Fruit fly (Drosophila melanogaster) whole organism, adult: ENCODE measurements around the gene CG44476.

Experiments used
- CG11617 ChIP-seq: fragments of 200-800 bp; sonication (Bioruptor generic); optimal IDR thresholded peaks from 2 replicates; lab custom pipeline; 2017; ENCODE audit warnings: mild to moderate bottlenecking, missing biosample characterization, missing genetic modification reagents, missing genetic modification characterization
- CG12768 ChIP-seq: fragments of 200-800 bp; sonication (Bioruptor generic); optimal IDR thresholded peaks from 2 replicates; lab custom pipeline; 2017; ENCODE audit warnings: missing biosample characterization, missing genetic modification characterization, mild to moderate bottlenecking, moderate library complexity, missing genetic modification reagents
- CG14711 ChIP-seq: fragments of 200-800 bp; sonication (Bioruptor generic); optimal IDR thresholded peaks from 2 replicates; lab custom pipeline; 2018; ENCODE audit warnings: missing biosample characterization, mild to moderate bottlenecking, missing genetic modification characterization, moderate library complexity
- CG1620 ChIP-seq: fragments of 200-800 bp; sonication (Bioruptor generic); optimal IDR thresholded peaks from 2 replicates; lab custom pipeline; 2016; ENCODE audit warnings: missing biosample characterization, missing genetic modification characterization
- CG33017 ChIP-seq: fragments of 200-800 bp; sonication (Bioruptor generic); optimal IDR thresholded peaks from 2 replicates; lab custom pipeline; 2018; ENCODE audit warnings: missing biosample characterization, mild to moderate bottlenecking, missing genetic modification characterization, moderate library complexity
- CG5204 ChIP-seq: fragments of 200-800 bp; sonication (Bioruptor generic); optimal IDR thresholded peaks from 2 replicates; lab custom pipeline; 2016; ENCODE audit warnings: missing biosample characterization, missing genetic modification characterization
- CG7045 ChIP-seq: fragments of 200-800 bp; sonication (Bioruptor generic); optimal IDR thresholded peaks from 2 replicates; lab custom pipeline; 2017; ENCODE audit warnings: missing biosample characterization, mild to moderate bottlenecking, missing genetic modification characterization
- CG7101 ChIP-seq: fragments of 200-800 bp; sonication (Bioruptor generic); optimal IDR thresholded peaks from 2 replicates; lab custom pipeline; 2018; ENCODE audit warnings: missing biosample characterization, mild to moderate bottlenecking, missing genetic modification characterization, moderate library complexity
- Clk ChIP-seq: fragments of 200-800 bp; sonication (Bioruptor generic); optimal IDR thresholded peaks from 2 replicates; lab custom pipeline; 2017; ENCODE audit warnings: missing biosample characterization, missing genetic modification characterization
- Crg-1 ChIP-seq: fragments of 200-800 bp; sonication (Bioruptor generic); optimal IDR thresholded peaks from 2 replicates; lab custom pipeline; 2016; ENCODE audit warnings: missing biosample characterization, missing genetic modification characterization
- Hr96 ChIP-seq: fragments of 200-800 bp; sonication (Bioruptor generic); optimal IDR thresholded peaks from 2 replicates; lab custom pipeline; 2016; ENCODE audit warnings: missing biosample characterization, missing genetic modification characterization
- Mnt ChIP-seq: fragments of 200-800 bp; sonication (Bioruptor generic); optimal IDR thresholded peaks from 2 replicates; lab custom pipeline; 2016; ENCODE audit warnings: missing biosample characterization, mild to moderate bottlenecking, missing genetic modification characterization
- bab1 ChIP-seq: fragments of 200-800 bp; sonication (Bioruptor generic); optimal IDR thresholded peaks from 3 replicates; lab custom pipeline; 2019; ENCODE audit warnings: missing biosample characterization, mild to moderate bottlenecking, missing genetic modification characterization, moderate library complexity
- cic ChIP-seq: fragments of 200-800 bp; sonication (Bioruptor generic); optimal IDR thresholded peaks from 2 replicates; lab custom pipeline; 2017; ENCODE audit warnings: missing biosample characterization, mild to moderate bottlenecking, missing genetic modification characterization, moderate library complexity
- cnc ChIP-seq, 2 experiments: fragments of >200 bp; optimal IDR thresholded peaks; 2 replicates each; lab custom pipeline; 2017
- kay ChIP-seq: fragments of 200-800 bp; sonication (Bioruptor generic); peaks from one replicate; lab custom pipeline; 2016; ENCODE audit warnings: missing biosample characterization, missing genetic modification characterization, borderline replicate concordance
- ovo ChIP-seq: fragments of 200-800 bp; sonication (Bioruptor generic); optimal IDR thresholded peaks from 2 replicates; lab custom pipeline; 2016; ENCODE audit warnings: missing biosample characterization, missing genetic modification characterization
- pad ChIP-seq: fragments of 200-800 bp; sonication (Bioruptor generic); optimal IDR thresholded peaks from 3 replicates; lab custom pipeline; 2017; ENCODE audit warnings: missing biosample characterization, missing genetic modification characterization, mild to moderate bottlenecking, moderate library complexity, missing genetic modification reagents
- tj ChIP-seq: fragments of 200-800 bp; sonication (Bioruptor generic); optimal IDR thresholded peaks from 3 replicates; lab custom pipeline; 2017; ENCODE audit warnings: missing biosample characterization, mild to moderate bottlenecking, missing genetic modification characterization, moderate library complexity
- toe ChIP-seq: fragments of 200-800 bp; sonication (Bioruptor generic); optimal IDR thresholded peaks from 2 replicates; lab custom pipeline; 2016; ENCODE audit warnings: missing biosample characterization, missing genetic modification characterization

Gene CG44476

DNA sequence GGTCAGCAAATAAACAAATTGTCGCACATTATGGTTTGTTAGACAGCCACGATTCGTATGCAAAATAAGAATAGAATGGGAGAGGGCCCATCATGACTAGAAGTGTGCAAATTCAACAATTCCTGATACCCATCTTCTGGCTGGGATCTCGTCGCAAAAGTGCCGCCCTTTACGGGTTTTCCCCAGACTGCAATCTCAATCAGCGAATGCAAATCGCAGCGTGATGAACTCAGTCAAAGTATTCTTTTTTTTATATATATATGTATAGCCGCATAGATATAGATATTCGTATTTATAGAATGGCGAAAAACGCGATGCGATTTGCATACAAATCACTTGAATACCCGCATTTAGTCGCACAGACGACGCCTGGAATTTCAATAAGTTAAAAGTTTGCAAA is 9.9 kb upstream of the CG44476 start:
- TF ChIP-seq CG5204 (no peak), kay (peak; percentile 76), cic (GFP tag; lab: Kevin White, UChicago) (no peak)

DNA sequence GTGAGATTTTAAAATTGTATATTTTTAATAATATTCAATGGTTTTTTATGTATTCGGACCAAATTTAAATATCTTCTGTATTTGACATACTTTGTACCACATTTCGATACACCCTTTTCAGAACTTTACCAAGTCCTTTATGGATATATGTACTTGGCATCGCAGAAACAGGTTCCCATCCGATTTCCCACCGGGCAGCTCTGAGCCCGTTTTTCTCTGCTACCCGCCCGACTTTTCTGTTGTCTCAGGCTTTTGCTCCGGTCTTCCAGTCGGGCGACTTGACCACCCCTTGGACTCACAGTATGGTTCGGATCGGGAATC is 9.2 kb upstream of the CG44476 start:
- TF ChIP-seq cic (GFP tag; lab: Kevin White, UChicago) = no peak
- TF ChIP-seq CG33017 = no peak
- no peak for TF ChIP-seq CG11617 (GFP tag; lab: Kevin White, UChicago)
- TF ChIP-seq Clk (GFP tag; lab: Kevin White, UChicago) = no peak
- TF ChIP-seq ovo (GFP tag; lab: Kevin White, UChicago) = no peak
- no peak for TF ChIP-seq cnc (optimal IDR thresholded peaks at IDR 0.05; lab: Kevin White, UChicago)
- TF ChIP-seq kay = no peak
- no peak for TF ChIP-seq CG7045 (GFP tag; lab: Kevin White, UChicago)
- no peak for TF ChIP-seq Hr96 (GFP tag; lab: Kevin White, UChicago)
- TF ChIP-seq CG14711 = no peak
- no peak for TF ChIP-seq CG1620

DNA sequence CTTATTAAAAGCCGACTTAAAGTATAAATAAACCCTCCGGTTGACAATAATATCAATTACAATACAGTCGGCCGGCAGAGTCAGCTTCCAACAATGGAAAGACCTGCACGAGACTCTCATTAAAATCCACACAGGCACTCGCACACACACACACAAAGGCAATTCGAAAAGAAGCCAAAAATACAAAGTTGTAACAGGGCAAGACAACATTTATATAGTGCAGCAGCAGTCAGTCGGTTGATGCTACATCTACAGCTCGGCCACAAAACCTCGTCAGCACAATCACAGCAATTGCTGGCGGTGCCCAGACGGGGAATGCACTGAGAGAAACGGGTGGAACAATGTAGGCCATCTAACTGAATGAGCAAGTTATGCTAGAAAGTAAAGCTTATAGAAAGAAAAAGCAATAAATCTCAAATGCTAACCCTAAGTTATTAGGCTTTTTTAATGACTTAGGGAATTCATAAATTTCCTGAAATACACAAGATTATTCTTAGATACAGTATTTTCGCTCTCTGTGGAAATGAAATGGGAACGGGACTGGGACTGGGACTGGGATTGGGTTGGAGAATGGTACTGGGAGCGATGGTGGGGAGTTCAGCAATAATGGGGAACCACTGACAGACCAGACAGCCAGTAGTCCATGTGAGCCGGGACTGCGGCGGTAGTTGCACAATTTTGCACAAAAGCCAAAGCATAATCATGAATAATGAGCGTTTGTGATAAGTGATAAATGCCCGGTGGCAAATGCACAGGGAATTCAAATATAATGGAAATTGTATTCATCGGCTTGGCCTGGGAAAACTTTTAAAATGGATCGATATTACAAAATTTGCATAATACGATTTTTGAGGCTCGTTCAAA is 8.6 kb upstream of the CG44476 start:
- peak; percentile 36 for TF ChIP-seq toe (GFP tag; lab: Kevin White, UChicago)
- no peak for TF ChIP-seq CG1620
- TF ChIP-seq CG11617 (GFP tag; lab: Kevin White, UChicago) = peak; percentile 54
- TF ChIP-seq Clk (GFP tag; lab: Kevin White, UChicago) = no peak
- TF ChIP-seq Crg-1 (GFP tag; lab: Kevin White, UChicago) = no peak
- TF ChIP-seq CG12768 (GFP tag; lab: Kevin White, UChicago) = peak; percentile 46
- TF ChIP-seq tj = peak; percentile 91
- TF ChIP-seq bab1 (GFP tag; lab: Kevin White, UChicago) = peak; percentile 24
- no peak for TF ChIP-seq CG33017
- TF ChIP-seq CG14711 = peak; percentile 37
- peak; percentile 67 for TF ChIP-seq Hr96 (GFP tag; lab: Kevin White, UChicago)
- peak; percentile 39 for TF ChIP-seq CG5204
- peak; percentile 58 for TF ChIP-seq pad (GFP tag; lab: Kevin White, UChicago)
- TF ChIP-seq CG7045 (GFP tag; lab: Kevin White, UChicago) = peak; percentile 55
- TF ChIP-seq CG7101 (tag; lab: Kevin White, UChicago) = peak; percentile 42
- TF ChIP-seq Mnt = no peak

DNA sequence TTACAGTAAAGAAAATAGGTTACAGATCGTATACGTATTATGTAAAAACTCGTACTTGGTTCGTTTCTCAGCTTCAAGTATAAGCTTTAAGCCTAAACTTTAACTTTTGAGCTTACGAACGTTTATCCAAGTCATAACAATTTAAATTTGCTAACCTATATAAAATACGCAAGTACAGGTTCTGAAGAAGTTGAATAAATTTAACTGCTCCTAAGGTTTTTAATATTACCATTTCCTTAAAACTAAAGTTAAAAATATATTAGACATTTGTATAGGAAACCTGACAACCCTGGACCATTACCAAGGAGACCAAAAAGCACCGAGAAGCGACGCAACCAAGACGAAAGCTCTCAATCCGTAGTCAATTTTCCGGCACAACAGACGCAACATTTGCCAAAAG is 6.7 kb upstream of the CG44476 start, which contains the start of gene CG5758:
CG5758 (plus strand) TSS at position 353 of the 400 bp plus-strand sequence.
- TF ChIP-seq CG33017 (peak; percentile 29), CG7045 (GFP tag; lab: Kevin White, UChicago) (no peak), bab1 (GFP tag; lab: Kevin White, UChicago) (peak; percentile 61), cic (GFP tag; lab: Kevin White, UChicago) (no peak), CG7101 (tag; lab: Kevin White, UChicago) (peak; percentile 40), CG5204 (peak; percentile 23), tj (peak; percentile 6), Crg-1 (GFP tag; lab: Kevin White, UChicago) (no peak), Mnt (no peak), toe (GFP tag; lab: Kevin White, UChicago) (no peak), CG11617 (GFP tag; lab: Kevin White, UChicago) (peak; percentile 33), Hr96 (GFP tag; lab: Kevin White, UChicago) (no peak), CG14711 (peak; percentile 95), ovo (GFP tag; lab: Kevin White, UChicago) (no peak), Clk (GFP tag; lab: Kevin White, UChicago) (no peak), CG12768 (GFP tag; lab: Kevin White, UChicago) (no peak), cnc (optimal IDR thresholded peaks at IDR 0.05; lab: Kevin White, UChicago) (no peak), kay (no peak), pad (GFP tag; lab: Kevin White, UChicago) (no peak), CG1620 (peak; percentile 24)

DNA sequence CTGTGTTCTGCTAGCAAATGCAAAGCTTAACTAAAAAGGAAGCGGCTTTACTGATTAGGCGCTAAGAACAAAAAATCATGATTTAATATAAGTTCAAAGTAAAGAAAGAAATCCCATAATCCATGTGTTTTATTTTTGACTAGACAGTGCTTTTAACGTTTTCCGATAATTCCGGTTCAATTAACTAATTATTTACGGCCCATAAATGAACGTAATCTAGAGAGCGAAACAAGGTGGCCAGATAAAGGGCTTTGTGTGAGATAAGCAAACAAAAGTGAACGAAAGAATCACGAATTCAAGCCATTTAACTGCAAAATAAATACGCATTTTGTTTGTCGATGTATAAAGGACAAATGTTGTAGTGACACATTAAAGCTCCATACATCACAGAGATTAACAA is 2.1 kb upstream of the CG44476 start:
- no peak for TF ChIP-seq Hr96 (GFP tag; lab: Kevin White, UChicago)
- no peak for TF ChIP-seq pad (GFP tag; lab: Kevin White, UChicago)
- no peak for TF ChIP-seq Clk (GFP tag; lab: Kevin White, UChicago)
- peak; percentile 45 for TF ChIP-seq kay
- no peak for TF ChIP-seq CG11617 (GFP tag; lab: Kevin White, UChicago)
- TF ChIP-seq cic (GFP tag; lab: Kevin White, UChicago) = peak; percentile 23
- no peak for TF ChIP-seq CG7045 (GFP tag; lab: Kevin White, UChicago)

DNA sequence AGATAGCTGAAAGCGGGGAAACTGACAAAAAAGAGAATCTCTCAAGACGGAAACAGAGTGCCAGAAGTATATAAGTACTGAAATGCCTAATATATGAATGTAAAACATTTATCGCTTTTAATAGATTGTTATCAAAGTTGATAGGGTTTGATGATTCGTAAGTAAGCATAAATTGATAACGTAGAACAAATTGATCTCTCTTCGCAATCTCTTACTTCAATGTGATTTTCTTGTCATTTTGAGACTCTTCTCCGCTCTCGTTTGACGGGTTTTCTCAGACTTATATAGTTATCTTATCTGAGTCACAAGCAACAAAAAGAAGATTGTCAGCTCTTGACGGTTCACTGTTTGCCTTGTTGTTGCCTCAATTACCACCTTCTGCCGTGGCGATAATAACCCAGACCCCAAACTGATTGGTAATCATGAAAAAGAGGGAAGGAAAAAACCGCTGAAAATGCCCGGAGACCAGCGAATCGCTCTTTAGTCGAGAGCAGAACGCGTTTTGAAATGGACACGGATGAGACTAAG is 1.3 kb upstream of the CG44476 start, which contains the start of gene CG15152:
CG15152 (plus strand) TSS at position 372 of the 528 bp plus-strand sequence.
- TF ChIP-seq cic (GFP tag; lab: Kevin White, UChicago) = peak; percentile 41
- TF ChIP-seq bab1 (GFP tag; lab: Kevin White, UChicago) = no peak

DNA sequence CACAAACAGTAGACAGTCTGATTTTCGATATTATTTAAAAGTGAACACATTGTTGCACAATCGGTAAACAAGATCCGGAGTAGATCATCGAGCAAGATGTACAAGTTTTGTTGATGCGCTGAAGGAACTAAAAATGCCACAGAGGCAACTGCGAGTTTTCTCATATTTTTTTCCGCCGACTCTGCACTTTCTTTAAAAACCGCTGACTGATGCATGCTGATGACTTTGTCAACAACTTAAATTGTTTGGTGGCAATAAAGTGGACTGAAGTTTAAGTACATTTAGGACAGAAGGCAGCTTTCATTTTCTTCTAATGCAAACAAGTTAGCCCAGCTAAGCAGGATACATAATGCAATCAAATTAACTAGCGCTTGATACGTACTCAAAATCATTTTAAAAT is 544 bp downstream of the CG44476 start:
- TF ChIP-seq tj (peak; percentile 94), CG7045 (GFP tag; lab: Kevin White, UChicago) (no peak)
